Fruit fly (Drosophila melanogaster) whole organism, larva: ENCODE results near the gene sp3.

Experiments used
- noc ChIP-seq: fragments of 200-800 bp; sonication (Bioruptor generic); optimal IDR thresholded peaks from 3 replicates; lab custom pipeline; 2019; ENCODE audit warnings: missing biosample characterization, mild to moderate bottlenecking, missing genetic modification characterization, moderate library complexity

The sp3 gene

DNA sequence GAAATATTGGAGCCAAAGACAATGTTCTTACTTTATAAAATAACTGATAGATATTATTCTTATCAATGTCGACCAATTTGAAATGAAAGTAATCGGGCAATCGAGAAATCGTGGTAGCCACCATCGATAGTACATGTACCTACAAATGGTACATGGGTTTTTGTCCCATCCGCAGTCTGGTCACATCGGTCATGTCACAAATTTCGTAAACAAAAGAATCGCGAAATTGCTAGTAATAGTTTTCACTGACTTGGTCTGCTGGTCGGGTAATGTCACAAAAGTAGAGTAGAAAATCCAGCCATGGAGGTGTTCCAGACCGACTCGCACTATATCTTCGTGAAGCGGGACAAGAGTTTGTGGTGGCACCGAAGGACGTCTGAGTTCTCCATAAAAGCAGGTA lies at the start of gene sp3:
Gene sp3, plus strand, starts transcription at position 173 of the 400 bp plus-strand sequence.
- no peak for TF ChIP-seq noc

dm6 chr3R:21471179-21471578 lies 49.5 kb upstream of the sp3 start:
- TF ChIP-seq noc = no peak

DNA sequence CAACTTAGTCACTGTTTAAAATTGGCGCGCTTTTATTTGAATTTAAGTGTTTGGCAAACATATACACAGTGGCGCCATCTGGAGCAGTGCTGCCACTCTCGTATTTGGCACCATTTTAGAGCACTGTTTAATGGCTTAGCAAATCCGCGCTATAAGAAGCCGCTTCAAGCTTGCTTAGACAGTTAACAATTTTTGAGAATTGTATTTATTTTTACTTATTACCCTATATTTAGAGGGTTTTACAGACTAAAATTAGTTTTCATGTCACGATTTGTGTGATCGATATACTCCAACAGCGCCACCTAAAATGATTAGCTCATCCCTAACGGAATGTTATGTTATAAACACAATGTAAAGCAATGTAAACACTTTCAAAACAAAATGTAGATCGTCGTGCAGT lies 38.8 kb upstream of the sp3 start, which contains the start of gene Fancm:
Gene Fancm, plus strand, starts transcription at position 366 of the 400 bp plus-strand sequence.
- no peak for TF ChIP-seq noc

DNA sequence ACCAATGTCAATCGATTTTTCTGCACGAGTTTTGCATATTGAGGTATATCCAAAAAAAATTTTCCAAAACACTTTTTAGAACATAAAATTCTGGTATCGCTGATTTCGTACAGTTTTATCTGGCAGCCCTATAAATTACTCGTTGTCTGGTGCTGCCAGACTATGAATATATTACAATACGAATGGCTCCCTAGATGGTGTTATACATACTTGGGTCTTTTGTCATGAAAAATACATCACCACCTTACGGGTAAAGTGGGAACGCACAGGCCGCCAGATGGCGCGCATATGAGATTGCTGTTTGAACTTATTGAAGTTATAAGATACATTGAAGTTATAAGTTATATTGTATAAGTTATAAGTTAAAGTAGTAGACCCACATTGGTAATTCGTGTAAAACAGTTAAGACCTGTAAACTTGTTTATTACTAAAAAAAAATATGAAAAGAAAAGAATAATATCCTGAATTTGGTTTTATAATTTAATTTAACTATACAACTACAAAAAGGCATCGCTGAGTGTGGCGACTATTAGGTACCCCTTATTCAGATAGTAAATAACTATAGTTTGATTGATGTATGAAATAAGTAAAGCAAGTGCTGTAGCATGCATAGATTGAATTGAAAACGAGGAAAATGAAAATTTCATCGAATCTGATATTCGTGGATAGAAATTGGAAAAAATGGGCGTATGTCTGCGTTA lies 32.9 kb upstream of the sp3 start:
- TF ChIP-seq noc = no peak

dm6 chr3R:21493580-21494257 lies 27.0 kb upstream of the sp3 start:
- TF ChIP-seq noc = no peak

- TF ChIP-seq noc = no peak
Measured at dm6 chr3R:21499131-21500036, 21.3 kb upstream of the sp3 start, which contains the start of gene C15. Gene C15 (plus strand): TSS chr3R:21499986.

- no peak for TF ChIP-seq noc
Measured at dm6 chr3R:21501263-21501824, 19.4 kb upstream of the sp3 start.

dm6 chr3R:21506270-21506669 lies 14.5 kb upstream of the sp3 start:
- no peak for TF ChIP-seq noc

dm6 chr3R:21510999-21511398 lies 9.7 kb upstream of the sp3 start:
- TF ChIP-seq noc = no peak

DNA sequence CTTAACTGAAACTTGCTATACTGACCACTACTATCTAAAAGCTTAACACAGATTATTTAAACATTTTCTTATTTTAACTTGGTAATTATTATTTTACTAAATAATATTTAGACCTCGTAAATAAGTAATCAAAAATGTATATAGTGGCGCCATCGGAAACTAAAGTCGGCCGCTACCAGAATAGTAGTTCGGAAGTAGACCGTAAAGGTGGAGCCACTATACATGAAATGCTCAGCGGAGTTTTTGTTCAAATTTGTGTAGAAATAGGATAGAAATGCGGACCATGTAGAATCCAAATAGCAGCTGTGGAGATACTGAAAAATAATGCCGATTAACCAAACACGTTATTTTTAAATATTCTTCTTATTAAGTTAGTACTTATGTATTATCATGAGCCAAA lies 545 bp upstream of the sp3 start:
- peak; percentile 36 for TF ChIP-seq noc

DNA sequence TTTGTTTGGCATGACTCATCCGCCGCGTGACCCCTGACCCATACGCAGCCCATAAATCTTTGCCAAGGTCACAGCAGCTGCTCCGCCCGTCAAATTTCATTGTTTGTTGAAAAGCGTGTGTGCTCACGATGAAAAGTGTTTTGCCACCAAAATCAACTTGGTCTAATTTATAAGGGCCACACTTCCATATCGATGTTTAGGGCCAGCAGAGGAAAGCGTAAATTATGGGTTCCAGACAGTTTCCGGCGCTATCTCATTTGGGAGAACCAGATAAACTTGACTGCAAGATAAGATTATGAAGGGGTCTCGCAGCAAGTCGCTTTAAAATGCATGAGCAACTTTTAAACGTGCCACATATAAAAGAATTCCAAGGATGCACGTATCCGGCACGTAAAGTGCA lies 1.1 kb downstream of the sp3 start:
- TF ChIP-seq noc = no peak

dm6 chr3R:21524574-21524973 lies 3.8 kb downstream of the sp3 start:
- TF ChIP-seq noc = no peak

DNA sequence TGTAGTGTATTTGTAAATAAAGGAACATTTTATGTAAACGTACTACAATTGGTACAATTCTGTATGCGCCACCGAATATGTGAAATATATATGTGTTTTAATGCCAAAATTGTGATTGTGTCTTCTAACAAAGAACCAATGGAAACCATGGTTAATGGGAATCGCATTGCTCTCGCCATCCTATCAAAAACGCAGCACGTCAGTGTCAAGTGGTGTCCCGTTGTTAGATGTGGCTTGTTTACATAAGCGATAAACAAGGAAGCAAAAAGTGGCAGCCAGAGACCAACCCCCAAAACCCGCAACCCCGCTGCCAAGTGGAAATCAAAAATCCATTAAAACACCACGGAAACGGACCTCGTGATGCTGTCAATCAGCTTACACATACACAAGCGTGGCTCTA lies 7.8 kb downstream of the sp3 start:
- TF ChIP-seq noc = no peak

- TF ChIP-seq noc = no peak
Measured at dm6 chr3R:21534256-21534655, 13.5 kb downstream of the sp3 start.

DNA sequence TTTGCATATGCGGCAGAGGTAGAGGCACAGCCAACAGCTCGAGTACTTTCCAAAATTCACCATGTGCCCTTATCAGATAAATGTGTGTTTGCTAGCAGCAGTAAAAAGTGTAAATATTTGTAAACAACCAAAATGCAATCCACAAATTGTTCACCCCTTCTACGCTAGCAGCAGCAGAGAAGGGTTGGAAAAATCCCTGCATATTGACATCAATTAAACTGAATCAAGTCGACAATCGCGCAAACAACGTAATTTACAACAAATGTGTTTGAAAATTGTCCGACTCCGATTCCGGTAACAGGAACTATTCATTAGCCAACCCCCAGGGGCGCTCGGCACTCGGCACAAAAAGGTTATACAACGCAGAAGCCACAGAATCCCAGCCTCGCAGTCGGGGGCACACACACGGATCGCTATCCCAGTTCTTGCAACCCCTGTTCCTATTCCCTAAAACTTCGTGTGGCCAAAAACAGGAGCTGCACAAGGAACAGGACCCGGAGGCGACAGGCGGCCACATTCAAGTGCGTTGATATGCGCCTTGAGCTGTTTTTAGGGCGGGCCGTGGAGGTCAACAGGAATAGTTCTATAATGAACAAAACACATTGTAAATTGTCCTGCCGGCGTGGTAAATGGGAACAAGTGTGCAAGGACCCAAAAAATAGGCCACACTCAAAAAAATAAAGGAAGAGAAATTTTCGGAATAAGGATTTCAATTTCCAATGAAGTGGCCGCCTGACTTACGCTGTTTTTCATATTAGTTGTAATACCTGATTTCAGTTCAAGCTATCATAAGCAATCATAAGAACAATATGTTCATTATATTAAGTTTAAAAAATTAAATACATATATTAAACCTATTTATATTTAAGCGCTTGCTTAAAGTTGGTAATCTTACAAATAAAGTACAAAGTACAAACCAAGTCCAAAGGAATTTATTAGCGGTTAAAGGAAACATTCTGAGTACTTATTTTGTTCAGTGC lies 14.3 kb downstream of the sp3 start:
- no peak for TF ChIP-seq noc

- no peak for TF ChIP-seq noc
Measured at dm6 chr3R:21544107-21544506, 23.4 kb downstream of the sp3 start.
